Fruit fly (Drosophila melanogaster) whole organism, wandering third instar larva: ENCODE results near the gene Gdap1.
A peak's percentile ranks its signal among the peaks of the same experiment; 100 is the strongest.

ENCODE experiments used
- Abd-B ChIP-seq: fragments of >200 bp; optimal IDR thresholded peaks from 2 replicates; lab custom pipeline; 2017; ENCODE audit warnings: missing biosample characterization, missing genetic modification characterization
- CG32264 ChIP-seq: fragments of 200-800 bp; sonication (Bioruptor generic); optimal IDR thresholded peaks from 2 replicates; lab custom pipeline; 2016; ENCODE audit warnings: missing biosample characterization, missing genetic modification characterization
- CG9705 ChIP-seq: fragments of 200-800 bp; sonication (Bioruptor generic); optimal IDR thresholded peaks from 2 replicates; lab custom pipeline; 2018; ENCODE audit warnings: missing biosample characterization, mild to moderate bottlenecking, missing genetic modification characterization
- CrebA ChIP-seq: fragments of 200-800 bp; sonication (Bioruptor generic); optimal IDR thresholded peaks from 2 replicates; lab custom pipeline; 2016; ENCODE audit warnings: missing biosample characterization, mild to moderate bottlenecking, missing genetic modification characterization, borderline replicate concordance
- Dfd ChIP-seq: fragments of >200 bp; optimal IDR thresholded peaks from 2 replicates; lab custom pipeline; 2017; ENCODE audit warnings: missing biosample characterization, missing genetic modification characterization
- Dif ChIP-seq: fragments of 200-275, 200-300 bp; sonication (Bioruptor generic); optimal IDR thresholded peaks from 2 replicates; lab custom pipeline; 2018; ENCODE audit warnings: missing biosample characterization, missing genetic modification characterization; ENCODE audit not compliant: partially characterized antibody
- HLH106 ChIP-seq: fragments of 200-800 bp; optimal IDR thresholded peaks from 3 replicates; lab custom pipeline; 2019; ENCODE audit warnings: missing biosample characterization, mild to moderate bottlenecking, missing genetic modification characterization, moderate library complexity
- Hnf4 ChIP-seq: fragments of 200-800 bp; sonication (Bioruptor generic); optimal IDR thresholded peaks from 2 replicates; lab custom pipeline; 2016; ENCODE audit warnings: missing biosample characterization, mild to moderate bottlenecking, missing genetic modification characterization
- Hr78 ChIP-seq: fragments of >200 bp; optimal IDR thresholded peaks from 2 replicates; lab custom pipeline; 2017; ENCODE audit warnings: missing biosample characterization, missing genetic modification characterization
- Hr83 ChIP-seq: fragments of 200-300 bp; sonication (Bioruptor generic); optimal IDR thresholded peaks from 2 replicates; lab custom pipeline; 2016; ENCODE audit warnings: missing biosample characterization, mild to moderate bottlenecking, missing genetic modification characterization, moderate library complexity; ENCODE audit not compliant: poor library complexity, severe bottlenecking
- Myc ChIP-seq: fragments of >200 bp; optimal IDR thresholded peaks from 2 replicates; lab custom pipeline; 2017
- OdsH ChIP-seq: fragments of 200-800 bp; sonication (Bioruptor generic); optimal IDR thresholded peaks from 2 replicates; lab custom pipeline; 2016; ENCODE audit warnings: missing biosample characterization, mild to moderate bottlenecking, missing genetic modification characterization
- Rel ChIP-seq, 2 experiments: fragments of 200-800 bp; sonication (Bioruptor generic) in 1 of 2; optimal IDR thresholded peaks; 2 replicates in 1 of 2; 3 replicates in 1 of 2; lab custom pipeline; 2016 to 2019; ENCODE audit warnings: mild to moderate bottlenecking in 2 of 2, missing biosample characterization in 2 of 2, missing genetic modification characterization in 2 of 2, moderate library complexity in 1 of 2
- Sp1 ChIP-seq: fragments of 200-800 bp; sonication (Bioruptor generic); optimal IDR thresholded peaks from 3 replicates; lab custom pipeline; 2019; ENCODE audit warnings: missing biosample characterization, mild to moderate bottlenecking, missing genetic modification characterization, moderate library complexity
- br ChIP-seq: fragments of 200-800 bp; sonication (Bioruptor generic); optimal IDR thresholded peaks from 2 replicates; lab custom pipeline; 2016; ENCODE audit warnings: missing biosample characterization, missing genetic modification characterization
- dmrt93B ChIP-seq: fragments of 200-800 bp; sonication (Bioruptor generic); optimal IDR thresholded peaks from 2 replicates; lab custom pipeline; 2018; ENCODE audit warnings: missing biosample characterization, mild to moderate bottlenecking, missing genetic modification characterization
- ey ChIP-seq: fragments of 200-800 bp; sonication (Bioruptor generic); optimal IDR thresholded peaks from 2 replicates; lab custom pipeline; 2016; ENCODE audit warnings: missing biosample characterization, missing genetic modification characterization
- foxo ChIP-seq, 2 experiments: fragments of 200-800 bp; sonication (Bioruptor generic); optimal IDR thresholded peaks; 2 replicates in 1 of 2; 3 replicates in 1 of 2; lab custom pipeline; 2016 to 2017; ENCODE audit warnings: missing biosample characterization in 2 of 2, missing genetic modification characterization in 2 of 2
- fru ChIP-seq: fragments of 200-800 bp; sonication (Bioruptor generic); optimal IDR thresholded peaks from 3 replicates; lab custom pipeline; 2016; ENCODE audit warnings: missing biosample characterization, mild to moderate bottlenecking, missing genetic modification characterization
- h ChIP-seq: fragments of 200-800 bp; sonication (Bioruptor generic); optimal IDR thresholded peaks from 3 replicates; lab custom pipeline; 2016; ENCODE audit warnings: missing biosample characterization, mild to moderate bottlenecking, missing genetic modification characterization
- jim ChIP-seq: fragments of 175-275, 200-325 bp; sonication (Bioruptor generic); optimal IDR thresholded peaks from 2 replicates; lab custom pipeline; 2016; ENCODE audit warnings: missing biosample characterization, mild to moderate bottlenecking, missing genetic modification characterization
- lola ChIP-seq: fragments of >200 bp; optimal IDR thresholded peaks from 2 replicates; lab custom pipeline; 2017; ENCODE audit warnings: missing biosample characterization, missing genetic modification characterization
- pan ChIP-seq: fragments of >200 bp; optimal IDR thresholded peaks from 2 replicates; lab custom pipeline; 2017
- psq ChIP-seq: fragments of 200-800 bp; sonication (Bioruptor generic); optimal IDR thresholded peaks from 3 replicates; lab custom pipeline; 2017; ENCODE audit warnings: missing biosample characterization, mild to moderate bottlenecking, missing genetic modification characterization, moderate library complexity
- tai ChIP-seq: sonication (Bioruptor generic); optimal IDR thresholded peaks from 2 replicates; lab custom pipeline; 2016; ENCODE audit warnings: missing biosample characterization, missing genetic modification characterization
- usp ChIP-seq: fragments of >200 bp; optimal IDR thresholded peaks from 2 replicates; lab custom pipeline; 2017; ENCODE audit warnings: missing biosample characterization, missing genetic modification characterization

The Gdap1 gene

DNA sequence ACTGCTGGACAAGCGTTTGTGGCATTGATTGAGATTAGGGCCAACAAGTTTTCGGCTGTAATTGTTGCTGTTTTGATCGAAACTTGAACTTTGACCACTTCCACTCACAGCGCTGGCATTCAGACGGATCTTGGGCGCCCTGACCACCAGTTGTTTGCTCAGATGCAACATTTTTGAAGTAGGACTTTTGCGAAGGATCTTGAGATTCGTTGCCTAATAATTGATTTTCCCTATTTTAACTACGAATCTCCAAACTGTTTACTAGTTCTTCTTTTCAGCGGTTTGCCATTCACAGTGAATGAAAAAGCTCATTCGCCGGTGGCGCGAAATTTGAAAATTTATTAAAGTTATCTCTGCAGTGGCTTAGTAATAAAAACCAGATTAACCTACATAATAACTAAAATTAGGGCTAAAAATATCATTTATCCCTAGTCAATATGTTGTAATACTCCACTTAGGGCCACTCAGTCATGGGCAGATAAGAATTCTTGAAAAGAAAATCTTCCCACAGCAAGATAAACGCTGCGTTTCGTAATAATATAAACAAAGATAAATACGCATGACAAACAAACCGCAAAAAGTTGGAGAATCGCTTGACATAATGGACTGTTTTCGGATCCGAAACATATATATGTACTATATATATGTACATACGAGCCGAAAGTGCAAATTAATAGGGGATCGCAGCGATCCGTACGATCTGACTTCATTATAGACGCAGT, at the start of gene Gdap1, which contains the start of gene Dhrs4:
Gene Gdap1, plus strand, starts transcription at position 574 of the 722 bp plus-strand sequence.
Gene Dhrs4, minus strand, starts transcription at position 267 of the 722 bp plus-strand sequence.
- no peak for TF ChIP-seq Hr83 (GFP tag; lab: Kevin White, UChicago)
- peak; percentile 22 for TF ChIP-seq Myc (lab: Kevin White, UChicago)

DNA sequence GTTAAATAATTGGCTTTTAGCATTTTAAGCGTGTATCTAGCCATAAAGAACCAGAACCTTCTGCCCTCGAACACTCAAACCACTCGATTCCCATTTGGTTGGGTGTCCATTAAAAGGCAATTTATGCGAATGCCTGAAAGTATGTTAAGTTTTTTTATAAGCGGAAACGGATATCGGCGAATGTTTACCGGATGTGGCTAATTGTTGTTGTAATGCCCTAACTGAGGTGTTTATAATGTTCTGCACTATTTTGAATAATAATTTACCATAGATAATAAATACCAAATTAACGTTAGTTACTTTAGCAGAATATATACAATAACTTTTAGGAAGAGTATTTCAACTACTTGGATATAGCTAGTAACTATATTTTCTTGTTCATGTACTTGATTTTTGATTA, 45.1 kb upstream of the Gdap1 start:
- peak; percentile 18 for TF ChIP-seq Sp1
- no peak for TF ChIP-seq Abd-B (GFP tag; lab: Kevin White, UChicago)

DNA sequence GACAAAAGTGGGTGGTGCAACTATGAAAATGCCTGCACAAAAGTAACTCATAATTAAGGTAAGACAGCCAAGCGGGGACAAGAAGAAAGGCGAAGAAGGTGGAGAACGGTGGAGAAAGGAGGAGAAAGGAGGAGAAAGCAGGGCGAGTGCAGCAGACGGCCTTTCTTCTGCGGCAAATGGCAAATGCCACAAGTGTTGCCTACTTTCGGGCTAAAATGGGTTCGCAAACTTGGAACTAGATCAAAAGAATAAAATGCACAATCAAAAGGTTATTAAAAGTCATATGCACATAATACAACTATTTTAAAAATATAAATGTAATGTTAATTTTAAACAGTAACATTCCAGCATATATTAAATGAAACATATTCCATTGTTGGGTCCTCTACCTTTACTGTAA, 39.7 kb upstream of the Gdap1 start:
- TF ChIP-seq Hr83 (GFP tag; lab: Kevin White, UChicago) (no peak), OdsH (GFP tag; lab: Kevin White, UChicago) (no peak), pan (no peak), Dfd (GFP tag; lab: Kevin White, UChicago) (no peak), Rel (GFP tag; optimal IDR thresholded peaks at IDR 0.05; lab: Kevin White, UChicago) (no peak), Rel (tag; optimal IDR thresholded peaks at IDR 0.05; lab: Kevin White, UChicago) (no peak), Myc (lab: Kevin White, UChicago) (no peak), CG9705 (GFP tag; lab: Kevin White, UChicago) (no peak), Abd-B (GFP tag; lab: Kevin White, UChicago) (no peak), Sp1 (no peak), Hr78 (GFP tag; lab: Kevin White, UChicago) (no peak), usp (no peak)
- TF ChIP-seq, all 38 proteins: peak for 0

DNA sequence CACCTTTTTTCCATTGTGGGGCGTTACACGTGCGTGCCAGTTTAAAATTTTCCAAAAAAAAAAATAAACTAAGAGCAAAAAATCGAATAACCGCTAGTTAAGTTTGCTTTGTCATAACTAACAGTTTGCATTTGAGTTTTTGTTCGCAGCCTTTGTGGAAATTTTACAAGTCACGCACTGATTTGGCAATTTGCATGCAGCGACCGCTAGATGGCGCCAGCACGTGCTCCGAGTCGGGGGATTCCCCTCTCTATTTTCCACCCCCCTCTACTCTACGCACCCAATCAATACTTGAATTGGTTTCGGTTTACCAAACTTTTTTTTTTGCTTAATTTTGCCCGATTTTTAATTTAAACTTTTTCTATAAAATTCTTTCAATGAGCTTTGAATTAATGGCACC, 16.6 kb upstream of the Gdap1 start:
- no peak for TF ChIP-seq tai (GFP tag; lab: Kevin White, UChicago)
- TF ChIP-seq h: no peak
- TF ChIP-seq HLH106 (tag; lab: Kevin White, UChicago): no peak
- no peak for TF ChIP-seq Myc (lab: Kevin White, UChicago)
- no peak for TF ChIP-seq usp

DNA sequence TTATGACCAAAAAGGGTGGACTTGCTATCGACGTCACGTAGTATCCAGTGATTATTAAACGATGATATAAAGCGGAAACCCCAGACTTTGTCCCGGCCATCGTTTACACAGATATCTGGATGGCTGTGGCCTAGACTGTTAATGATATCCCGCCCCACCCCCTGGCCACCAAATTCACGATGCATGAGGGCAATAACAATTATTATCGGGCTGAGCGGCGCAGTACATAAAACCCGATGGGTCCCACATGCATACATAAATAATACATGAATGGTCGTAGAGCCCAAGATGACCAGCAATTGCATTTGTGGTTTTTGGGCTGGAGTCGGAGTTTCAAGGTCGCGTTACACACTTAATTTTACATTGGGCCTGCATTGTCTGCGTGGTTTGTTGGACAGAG, 14.1 kb upstream of the Gdap1 start:
- TF ChIP-seq lola (no peak), fru (GFP tag; lab: Kevin White, UChicago) (no peak), Rel (GFP tag; optimal IDR thresholded peaks at IDR 0.05; lab: Kevin White, UChicago) (no peak), Rel (tag; optimal IDR thresholded peaks at IDR 0.05; lab: Kevin White, UChicago) (no peak), CG32264 (GFP tag; lab: Kevin White, UChicago) (no peak), ey (no peak), CrebA (GFP tag; lab: Kevin White, UChicago) (no peak), Abd-B (GFP tag; lab: Kevin White, UChicago) (no peak), HLH106 (tag; lab: Kevin White, UChicago) (no peak), Hnf4 (GFP tag; lab: Kevin White, UChicago) (no peak), Dif (GFP tag; lab: Kevin White, UChicago) (no peak), br (GFP tag; lab: Kevin White, UChicago) (no peak), Dfd (GFP tag; lab: Kevin White, UChicago) (no peak), Myc (lab: Kevin White, UChicago) (no peak), dmrt93B (GFP tag; lab: Kevin White, UChicago) (no peak), Hr83 (GFP tag; lab: Kevin White, UChicago) (no peak), psq (no peak)

DNA sequence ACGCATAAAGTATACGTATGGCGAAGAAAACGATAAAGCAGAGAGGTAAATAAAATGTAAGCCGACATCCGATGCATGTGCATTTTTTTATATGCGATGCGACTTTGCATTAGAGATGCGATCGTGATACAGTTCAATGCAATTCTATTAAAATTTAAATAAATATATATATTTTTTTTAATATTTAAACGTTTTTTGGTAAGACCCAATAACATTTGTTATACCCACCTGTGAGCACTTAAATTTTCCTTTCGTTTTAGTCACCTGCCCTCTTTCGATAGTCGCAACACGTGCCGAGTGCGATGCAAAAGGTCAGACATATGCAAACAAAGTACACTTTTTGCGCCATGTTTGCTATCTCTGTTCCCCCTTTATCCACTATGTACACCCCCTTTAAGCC, 13.5 kb upstream of the Gdap1 start:
- TF ChIP-seq HLH106 (tag; lab: Kevin White, UChicago) (peak; percentile 16), fru (GFP tag; lab: Kevin White, UChicago) (peak; percentile 18), foxo (GFP tag; optimal IDR thresholded peaks at IDR 0.05; lab: Kevin White, UChicago) (peak in 1 of 2 experiments; percentile 39), CG32264 (GFP tag; lab: Kevin White, UChicago) (no peak), psq (peak; percentile 65), h (peak; percentile 16), ey (no peak), jim (GFP tag; lab: Kevin White, UChicago) (no peak)
